Fruit fly (Drosophila melanogaster): ENCODE results near the gene Ran.
A peak's percentile ranks its signal among the peaks of the same experiment; 100 is the strongest.

Gene Ran

DNA sequence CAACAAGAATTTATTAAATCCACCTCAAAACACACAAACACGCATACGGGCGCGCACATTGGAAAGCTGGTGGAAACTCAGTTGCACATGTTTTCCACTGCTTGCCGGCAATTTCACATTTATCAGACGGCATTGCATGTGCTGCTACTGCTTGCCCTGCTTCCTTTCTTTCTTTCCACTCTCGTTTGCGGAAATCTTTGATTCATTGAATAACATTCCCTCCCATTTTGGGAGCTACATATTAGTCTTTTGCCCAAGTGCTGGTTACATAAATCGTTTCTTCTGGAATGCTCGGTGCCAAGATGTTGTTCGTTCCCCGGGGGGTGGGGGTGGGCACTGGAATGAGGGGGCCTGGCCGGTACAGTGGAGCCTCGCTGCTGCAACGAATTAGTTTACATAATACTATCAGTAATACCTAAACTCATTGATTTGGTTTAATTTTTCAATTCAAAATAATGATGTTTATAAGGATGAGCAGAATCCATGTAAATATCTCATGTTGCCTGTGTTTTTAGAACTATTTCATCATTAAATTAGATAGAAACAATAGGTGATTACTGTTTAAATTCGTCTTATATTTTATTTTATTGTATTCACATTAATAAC lies 39.6 kb downstream of the Ran start (continued):
- TF ChIP-seq CG1647 (GFP tag; optimal IDR thresholded peaks at IDR 0.05), result no peak
- TF ChIP-seq ATbp (GFP tag; optimal IDR thresholded peaks at IDR 0.05), result no peak
- no peak for TF ChIP-seq NfI (GFP tag; optimal IDR thresholded peaks at IDR 0.05)
- TF ChIP-seq CG42726 (GFP tag; IDR thresholded peaks at IDR 0.05; ENCODE audit: partially characterized antibody), result 0 out of 2 replicates have a peak, but pooled peaks have one; percentile 36
- no peak for TF ChIP-seq wor (GFP tag; IDR thresholded peaks at IDR 0.05)
- TF ChIP-seq hkb (optimal IDR thresholded peaks at IDR 0.05), result no peak
- TF ChIP-seq hkb (GFP tag; IDR thresholded peaks at IDR 0.05), result peak; percentile 43; the same call in 1 of the 2 replicates
- TF ChIP-seq CG10462 (GFP tag; optimal IDR thresholded peaks at IDR 0.05), result no peak
- TF ChIP-seq YL-1 (GFP tag; optimal IDR thresholded peaks at IDR 0.05), result peak; percentile 49
- TF ChIP-seq chinmo (GFP tag; IDR thresholded peaks at IDR 0.05; ENCODE audit: partially characterized antibody), result no peak
- TF ChIP-seq bowl (GFP tag; IDR thresholded peaks at IDR 0.05), result no peak
- peak; percentile 25 for TF ChIP-seq CG13424 (tag; optimal IDR thresholded peaks at IDR 0.05)
- peak; percentile 38; the same call in 1 of the 2 replicates for TF ChIP-seq Ptx1 (GFP tag; IDR thresholded peaks at IDR 0.05)
- TF ChIP-seq HmgD (GFP tag; optimal IDR thresholded peaks at IDR 0.05), result no peak
- peak; percentile 23 for TF ChIP-seq stwl (tag; optimal IDR thresholded peaks at IDR 0.05)
- peak; percentile 12 for TF ChIP-seq tin (GFP tag; optimal IDR thresholded peaks at IDR 0.05)
- TF ChIP-seq CG10274 (GFP tag; optimal IDR thresholded peaks at IDR 0.05), result no peak
- TF ChIP-seq CG11093 (GFP tag; IDR thresholded peaks at IDR 0.05), result no peak
- TF ChIP-seq gt (GFP tag; IDR thresholded peaks at IDR 0.05), result no peak
- TF ChIP-seq CG15269 (tag; optimal IDR thresholded peaks at IDR 0.05), result no peak
- TF ChIP-seq Awh (GFP tag; IDR thresholded peaks at IDR 0.05), result no peak
- TF ChIP-seq Ets97D (GFP tag; optimal IDR thresholded peaks at IDR 0.05), result no peak
- TF ChIP-seq CG2120 (GFP tag; optimal IDR thresholded peaks at IDR 0.05), result peak; percentile 30
- no peak for TF ChIP-seq trh (GFP tag; optimal IDR thresholded peaks at IDR 0.05)
- no peak for TF ChIP-seq repo (GFP tag; optimal IDR thresholded peaks at IDR 0.05)
- no peak for TF ChIP-seq CG3726 (GFP tag; IDR thresholded peaks at IDR 0.05)
- TF ChIP-seq ranshi (GFP tag; IDR thresholded peaks at IDR 0.05), result 0 out of 2 replicates have a peak, but pooled peaks have one; percentile 13
- no peak for TF ChIP-seq CG3407 (GFP tag; optimal IDR thresholded peaks at IDR 0.05)
- TF ChIP-seq ro (GFP tag; IDR thresholded peaks at IDR 0.05), result no peak
- TF ChIP-seq fd102C (GFP tag; optimal IDR thresholded peaks at IDR 0.05), result no peak
- TF ChIP-seq CG10147 (GFP tag; optimal IDR thresholded peaks at IDR 0.05), result no peak
- TF ChIP-seq CG10654 (GFP tag; optimal IDR thresholded peaks at IDR 0.05), result no peak
- no peak for TF ChIP-seq CG14667 (GFP tag; IDR thresholded peaks at IDR 0.05)
- TF ChIP-seq CG15479 (GFP tag; optimal IDR thresholded peaks at IDR 0.05), result peak; percentile 82
- no peak for TF ChIP-seq tna (GFP tag; IDR thresholded peaks at IDR 0.05; ENCODE audit: partially characterized antibody)
- TF ChIP-seq CG17359 (tag; optimal IDR thresholded peaks at IDR 0.05), result peak; percentile 15
- TF ChIP-seq Aef1 (GFP tag; IDR thresholded peaks at IDR 0.05), result no peak
- TF ChIP-seq CG11695 (GFP tag; IDR thresholded peaks at IDR 0.05), result no peak
- no peak for TF ChIP-seq slp2 (GFP tag; optimal IDR thresholded peaks at IDR 0.05)
- no peak for TF ChIP-seq Xrp1 (GFP tag; IDR thresholded peaks at IDR 0.05)
- TF ChIP-seq sens (GFP tag), result peak; percentile 75
- TF ChIP-seq az2 (GFP tag; optimal IDR thresholded peaks at IDR 0.05), result no peak
- 0 out of 3 replicates have a peak, but pooled peaks have one; percentile 23 for TF ChIP-seq CG11456 (GFP tag; IDR thresholded peaks at IDR 0.05)
- TF ChIP-seq Dfd (GFP tag; optimal IDR thresholded peaks at IDR 0.05), result peak in 1 of 2 experiments; percentile 68
- no peak for TF ChIP-seq dan (GFP tag; IDR thresholded peaks at IDR 0.05)
- peak; percentile 48 for TF ChIP-seq CG30403 (GFP tag; optimal IDR thresholded peaks at IDR 0.05)
- TF ChIP-seq prd (optimal IDR thresholded peaks at IDR 0.05), result no peak
- peak; percentile 36; the same call in 1 of the 3 replicates for TF ChIP-seq prd (GFP tag; IDR thresholded peaks at IDR 0.05)
- no peak for TF ChIP-seq Blimp-1 (GFP tag; optimal IDR thresholded peaks at IDR 0.05)
- TF ChIP-seq lmd (GFP tag; IDR thresholded peaks at IDR 0.05), result no peak
- TF ChIP-seq bsh (GFP tag; optimal IDR thresholded peaks at IDR 0.05), result peak in 1 of 2 experiments; percentile 31

Measured in whole organism, embryonic.